Fruit fly (Drosophila melanogaster) whole organism, adult: ENCODE data around the gene CG32102.

ENCODE experiments used
- CG11617 ChIP-seq: fragments of 200-800 bp; sonication (Bioruptor generic); optimal IDR thresholded peaks from 2 replicates; lab custom pipeline; 2017; ENCODE audit warnings: mild to moderate bottlenecking, missing biosample characterization, missing genetic modification reagents, missing genetic modification characterization
- CG12768 ChIP-seq: fragments of 200-800 bp; sonication (Bioruptor generic); optimal IDR thresholded peaks from 2 replicates; lab custom pipeline; 2017; ENCODE audit warnings: missing biosample characterization, missing genetic modification characterization, mild to moderate bottlenecking, moderate library complexity, missing genetic modification reagents
- CG14711 ChIP-seq: fragments of 200-800 bp; sonication (Bioruptor generic); optimal IDR thresholded peaks from 2 replicates; lab custom pipeline; 2018; ENCODE audit warnings: missing biosample characterization, mild to moderate bottlenecking, missing genetic modification characterization, moderate library complexity
- CG1620 ChIP-seq: fragments of 200-800 bp; sonication (Bioruptor generic); optimal IDR thresholded peaks from 2 replicates; lab custom pipeline; 2016; ENCODE audit warnings: missing biosample characterization, missing genetic modification characterization
- CG33017 ChIP-seq: fragments of 200-800 bp; sonication (Bioruptor generic); optimal IDR thresholded peaks from 2 replicates; lab custom pipeline; 2018; ENCODE audit warnings: missing biosample characterization, mild to moderate bottlenecking, missing genetic modification characterization, moderate library complexity
- CG5204 ChIP-seq: fragments of 200-800 bp; sonication (Bioruptor generic); optimal IDR thresholded peaks from 2 replicates; lab custom pipeline; 2016; ENCODE audit warnings: missing biosample characterization, missing genetic modification characterization
- CG7045 ChIP-seq: fragments of 200-800 bp; sonication (Bioruptor generic); optimal IDR thresholded peaks from 2 replicates; lab custom pipeline; 2017; ENCODE audit warnings: missing biosample characterization, mild to moderate bottlenecking, missing genetic modification characterization
- CG7101 ChIP-seq: fragments of 200-800 bp; sonication (Bioruptor generic); optimal IDR thresholded peaks from 2 replicates; lab custom pipeline; 2018; ENCODE audit warnings: missing biosample characterization, mild to moderate bottlenecking, missing genetic modification characterization, moderate library complexity
- Clk ChIP-seq: fragments of 200-800 bp; sonication (Bioruptor generic); optimal IDR thresholded peaks from 2 replicates; lab custom pipeline; 2017; ENCODE audit warnings: missing biosample characterization, missing genetic modification characterization
- Crg-1 ChIP-seq: fragments of 200-800 bp; sonication (Bioruptor generic); optimal IDR thresholded peaks from 2 replicates; lab custom pipeline; 2016; ENCODE audit warnings: missing biosample characterization, missing genetic modification characterization
- Hr96 ChIP-seq: fragments of 200-800 bp; sonication (Bioruptor generic); optimal IDR thresholded peaks from 2 replicates; lab custom pipeline; 2016; ENCODE audit warnings: missing biosample characterization, missing genetic modification characterization
- Mnt ChIP-seq: fragments of 200-800 bp; sonication (Bioruptor generic); optimal IDR thresholded peaks from 2 replicates; lab custom pipeline; 2016; ENCODE audit warnings: missing biosample characterization, mild to moderate bottlenecking, missing genetic modification characterization
- bab1 ChIP-seq: fragments of 200-800 bp; sonication (Bioruptor generic); optimal IDR thresholded peaks from 3 replicates; lab custom pipeline; 2019; ENCODE audit warnings: missing biosample characterization, mild to moderate bottlenecking, missing genetic modification characterization, moderate library complexity
- cic ChIP-seq: fragments of 200-800 bp; sonication (Bioruptor generic); optimal IDR thresholded peaks from 2 replicates; lab custom pipeline; 2017; ENCODE audit warnings: missing biosample characterization, mild to moderate bottlenecking, missing genetic modification characterization, moderate library complexity
- cnc ChIP-seq, 2 experiments: fragments of >200 bp; optimal IDR thresholded peaks; 2 replicates each; lab custom pipeline; 2017
- kay ChIP-seq: fragments of 200-800 bp; sonication (Bioruptor generic); peaks from one replicate; lab custom pipeline; 2016; ENCODE audit warnings: missing biosample characterization, missing genetic modification characterization, borderline replicate concordance
- ovo ChIP-seq: fragments of 200-800 bp; sonication (Bioruptor generic); optimal IDR thresholded peaks from 2 replicates; lab custom pipeline; 2016; ENCODE audit warnings: missing biosample characterization, missing genetic modification characterization
- pad ChIP-seq: fragments of 200-800 bp; sonication (Bioruptor generic); optimal IDR thresholded peaks from 3 replicates; lab custom pipeline; 2017; ENCODE audit warnings: missing biosample characterization, missing genetic modification characterization, mild to moderate bottlenecking, moderate library complexity, missing genetic modification reagents
- tj ChIP-seq: fragments of 200-800 bp; sonication (Bioruptor generic); optimal IDR thresholded peaks from 3 replicates; lab custom pipeline; 2017; ENCODE audit warnings: missing biosample characterization, mild to moderate bottlenecking, missing genetic modification characterization, moderate library complexity
- toe ChIP-seq: fragments of 200-800 bp; sonication (Bioruptor generic); optimal IDR thresholded peaks from 2 replicates; lab custom pipeline; 2016; ENCODE audit warnings: missing biosample characterization, missing genetic modification characterization

Gene CG32102

dm6 chr3L:12463580-12463979 is 6.0 kb downstream of the CG32102 start:
- no peak for TF ChIP-seq tj (GFP tag; lab: Kevin White, UChicago)
- TF ChIP-seq CG11617 (GFP tag; lab: Kevin White, UChicago), result no peak
- TF ChIP-seq CG12768 (GFP tag; lab: Kevin White, UChicago), result no peak
- TF ChIP-seq CG33017, result no peak
- no peak for TF ChIP-seq ovo (GFP tag; lab: Kevin White, UChicago)
- TF ChIP-seq CG7045, result no peak
- TF ChIP-seq Crg-1 (GFP tag; lab: Kevin White, UChicago), result no peak
- TF ChIP-seq cnc (optimal IDR thresholded peaks at IDR 0.05; lab: Kevin White, UChicago), result no peak
- TF ChIP-seq Mnt (GFP tag; lab: Kevin White, UChicago), result no peak
- no peak for TF ChIP-seq CG5204

- TF ChIP-seq bab1 (GFP tag; lab: Kevin White, UChicago), result no peak
- TF ChIP-seq CG7101, result no peak
- no peak for TF ChIP-seq CG5204
- TF ChIP-seq CG33017, result no peak
- no peak for TF ChIP-seq CG1620 (GFP tag; lab: Kevin White, UChicago)
- TF ChIP-seq kay (GFP tag; lab: Kevin White, UChicago), result no peak
- TF ChIP-seq pad (GFP tag; lab: Kevin White, UChicago), result no peak
- no peak for TF ChIP-seq Clk
- no peak for TF ChIP-seq Mnt (GFP tag; lab: Kevin White, UChicago)
- no peak for TF ChIP-seq Crg-1 (GFP tag; lab: Kevin White, UChicago)
- TF ChIP-seq CG7045, result no peak
- TF ChIP-seq Hr96, result no peak
- TF ChIP-seq cic (GFP tag; lab: Kevin White, UChicago), result no peak
Measured at dm6 chr3L:12461953-12462352, 7.6 kb downstream of the CG32102 start.

DNA sequence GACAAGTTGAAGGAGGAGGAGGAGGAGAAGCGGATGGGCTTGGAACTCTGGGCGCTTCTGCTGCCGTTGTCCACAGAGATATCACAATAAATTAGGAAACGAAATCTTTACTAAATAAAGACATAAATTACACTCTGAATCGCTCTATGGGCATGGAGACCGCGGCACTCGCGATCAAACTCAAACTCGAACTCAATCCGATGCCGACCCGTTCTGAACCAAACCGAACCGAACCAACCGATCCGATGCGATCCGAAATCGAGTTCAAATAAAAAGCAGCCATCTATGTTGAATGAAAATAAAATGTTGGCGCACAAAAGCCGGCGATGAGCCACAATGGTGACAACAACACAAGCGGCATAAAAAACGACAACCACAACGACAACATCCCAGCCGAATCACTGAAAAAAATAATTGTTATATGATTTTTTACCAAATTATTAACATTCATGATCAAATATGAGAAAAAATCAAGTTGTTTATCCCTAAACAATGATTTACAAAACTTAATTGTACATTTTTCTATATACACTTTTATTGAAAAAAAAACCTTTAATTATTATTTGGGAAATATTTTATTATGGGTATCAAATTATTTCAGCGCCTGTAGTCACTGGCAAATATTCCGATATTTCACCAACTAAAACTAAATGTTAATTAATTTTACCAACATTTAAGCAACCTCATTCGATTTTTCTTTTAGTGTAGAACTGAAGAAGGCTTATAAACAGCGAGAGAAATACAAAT is 12.5 kb downstream of the CG32102 start:
- TF ChIP-seq CG14711 (tag; lab: Kevin White, UChicago), result no peak
- TF ChIP-seq cic (GFP tag; lab: Kevin White, UChicago), result no peak
- TF ChIP-seq ovo (GFP tag; lab: Kevin White, UChicago), result no peak
- no peak for TF ChIP-seq Clk
- no peak for TF ChIP-seq bab1 (GFP tag; lab: Kevin White, UChicago)
- no peak for TF ChIP-seq CG11617 (GFP tag; lab: Kevin White, UChicago)

- TF ChIP-seq CG11617 (GFP tag; lab: Kevin White, UChicago) (no peak), CG5204 (no peak), toe (GFP tag; lab: Kevin White, UChicago) (no peak), ovo (GFP tag; lab: Kevin White, UChicago) (no peak), bab1 (GFP tag; lab: Kevin White, UChicago) (no peak), CG12768 (GFP tag; lab: Kevin White, UChicago) (no peak), CG7045 (no peak), CG1620 (GFP tag; lab: Kevin White, UChicago) (no peak), Clk (no peak), tj (GFP tag; lab: Kevin White, UChicago) (no peak), Mnt (GFP tag; lab: Kevin White, UChicago) (no peak), kay (GFP tag; lab: Kevin White, UChicago) (no peak), Crg-1 (GFP tag; lab: Kevin White, UChicago) (no peak), Hr96 (no peak), CG33017 (no peak), pad (GFP tag; lab: Kevin White, UChicago) (no peak)
Measured at dm6 chr3L:12455034-12455433, 14.6 kb downstream of the CG32102 start.

DNA sequence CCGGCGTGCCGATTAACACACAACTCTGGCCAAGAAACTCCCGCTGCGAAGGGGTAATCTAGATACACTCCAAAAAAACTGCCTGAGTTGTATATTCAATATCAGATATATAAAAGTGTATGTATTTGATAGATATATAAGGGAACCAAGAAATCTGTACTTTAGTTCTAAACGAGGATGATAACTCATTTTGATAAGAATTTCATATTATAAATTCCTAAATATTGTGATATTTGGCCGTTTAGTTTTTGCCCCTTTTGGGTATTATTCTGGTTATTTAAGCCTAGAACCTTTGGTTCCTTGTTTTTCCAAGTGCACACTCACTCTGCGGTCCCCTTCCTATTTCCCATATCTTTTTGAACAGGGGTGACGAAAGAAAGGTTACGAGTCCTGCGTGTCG is 16.1 kb downstream of the CG32102 start:
- TF ChIP-seq CG7045, result no peak

dm6 chr3L:12447501-12447900 is 22.1 kb downstream of the CG32102 start:
- TF ChIP-seq tj (GFP tag; lab: Kevin White, UChicago) (no peak), CG33017 (no peak), CG1620 (GFP tag; lab: Kevin White, UChicago) (no peak), CG7101 (no peak), CG7045 (no peak), CG5204 (no peak), cic (GFP tag; lab: Kevin White, UChicago) (no peak), kay (GFP tag; lab: Kevin White, UChicago) (no peak), ovo (GFP tag; lab: Kevin White, UChicago) (no peak), Crg-1 (GFP tag; lab: Kevin White, UChicago) (no peak), CG11617 (GFP tag; lab: Kevin White, UChicago) (no peak), CG12768 (GFP tag; lab: Kevin White, UChicago) (no peak), Mnt (GFP tag; lab: Kevin White, UChicago) (no peak), Hr96 (no peak), cnc (optimal IDR thresholded peaks at IDR 0.05; lab: Kevin White, UChicago) (no peak), Clk (no peak)

DNA sequence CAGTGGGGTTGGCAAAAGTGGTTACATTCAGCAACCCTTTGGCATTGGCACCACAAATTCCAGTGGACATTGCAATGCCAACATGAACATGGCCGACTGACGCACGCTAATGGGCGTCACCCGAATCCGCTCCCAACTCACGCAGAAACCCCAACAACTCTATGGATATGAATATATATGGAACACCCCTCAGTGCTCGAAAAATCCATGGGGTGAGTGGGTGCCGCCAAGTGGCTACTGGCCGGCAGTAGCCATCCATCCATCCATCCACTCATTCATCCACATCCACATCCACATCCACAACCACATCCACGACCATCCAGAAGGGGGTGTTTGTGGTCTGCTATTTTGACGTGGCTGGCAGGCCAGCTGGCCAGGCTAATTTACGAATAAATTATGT is 22.5 kb downstream of the CG32102 start:
- no peak for TF ChIP-seq CG11617 (GFP tag; lab: Kevin White, UChicago)
- TF ChIP-seq pad (GFP tag; lab: Kevin White, UChicago), result no peak
- no peak for TF ChIP-seq bab1 (GFP tag; lab: Kevin White, UChicago)
- no peak for TF ChIP-seq Clk
- no peak for TF ChIP-seq ovo (GFP tag; lab: Kevin White, UChicago)
- TF ChIP-seq CG1620 (GFP tag; lab: Kevin White, UChicago), result no peak
- no peak for TF ChIP-seq CG33017
- no peak for TF ChIP-seq tj (GFP tag; lab: Kevin White, UChicago)
- TF ChIP-seq toe (GFP tag; lab: Kevin White, UChicago), result no peak
